Fruit fly (Drosophila melanogaster): ENCODE measurements around the gene CG32075.

Gene CG32075

DNA sequence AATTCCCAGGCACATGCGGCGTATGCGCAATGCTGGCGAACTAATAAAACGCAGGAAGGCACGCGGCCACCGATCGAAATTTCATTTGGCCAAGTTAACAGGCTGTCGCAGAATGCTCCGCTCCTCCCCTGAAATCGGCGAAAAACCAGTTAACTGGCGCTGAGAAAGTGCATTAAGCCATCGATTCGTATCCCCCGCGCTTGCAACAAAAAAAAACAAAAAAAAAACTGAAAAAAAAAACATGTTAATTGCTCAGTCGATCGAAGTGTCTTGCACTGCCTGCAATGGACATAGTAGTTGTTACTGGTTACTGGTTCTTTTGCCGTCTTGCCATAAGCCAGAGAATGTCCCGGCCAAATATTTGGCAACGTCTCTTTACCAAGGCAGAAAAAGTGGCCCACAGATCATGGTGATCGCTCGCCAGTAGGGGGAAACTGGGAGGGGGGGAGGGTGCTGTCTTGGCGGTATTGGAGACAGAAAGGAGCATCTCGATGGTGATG lies 11.9 kb downstream of the CG32075 start:
- no peak for TF ChIP-seq CTCF (optimal IDR thresholded peaks at IDR 0.05)
- TF ChIP-seq CG8478 (optimal IDR thresholded peaks at IDR 0.05) = no peak

DNA sequence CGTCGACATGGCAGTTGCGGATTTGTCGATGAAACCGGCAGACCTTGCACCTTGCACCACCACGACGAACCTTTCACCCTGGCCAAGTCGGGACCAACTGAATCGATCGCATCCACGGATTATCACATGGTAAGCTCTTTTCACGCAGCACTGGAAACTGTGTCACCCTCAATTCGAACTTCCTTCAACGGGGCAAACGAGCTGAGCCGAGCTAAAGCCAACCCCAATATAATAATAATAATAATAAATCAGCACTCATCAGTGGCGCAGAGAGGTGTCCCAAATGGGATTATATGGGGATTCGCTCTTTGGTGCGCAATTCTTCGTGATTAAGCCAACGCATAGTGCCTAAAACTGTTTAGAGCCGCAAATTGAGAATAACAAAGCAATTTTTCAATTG lies 13.5 kb downstream of the CG32075 start, which contains the start of gene CG43693:
Gene CG43693, minus strand, starts transcription at position 101 of the 400 bp plus-strand sequence.
- no peak for TF ChIP-seq CTCF (optimal IDR thresholded peaks at IDR 0.05)

DNA sequence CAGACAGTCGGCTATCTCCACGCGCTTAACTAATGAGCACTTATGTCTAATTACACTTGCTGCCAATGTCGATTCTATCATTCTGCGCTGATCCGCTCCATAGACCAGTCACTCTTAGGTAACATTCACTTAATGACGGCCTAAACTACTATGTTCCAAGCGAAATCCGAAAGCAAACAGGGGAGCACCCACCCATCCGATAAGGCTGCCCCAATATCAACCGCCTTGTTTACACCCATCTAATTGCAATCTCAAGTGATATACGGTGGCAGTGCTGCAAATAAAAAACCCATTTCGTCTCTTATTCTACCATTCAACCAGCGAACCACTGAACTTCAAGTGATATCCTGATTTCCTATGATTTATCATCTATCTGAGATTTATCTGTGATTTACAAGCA lies 15.3 kb downstream of the CG32075 start:
- TF ChIP-seq CTCF (optimal IDR thresholded peaks at IDR 0.05) (no peak), CG8478 (optimal IDR thresholded peaks at IDR 0.05) (no peak)

DNA sequence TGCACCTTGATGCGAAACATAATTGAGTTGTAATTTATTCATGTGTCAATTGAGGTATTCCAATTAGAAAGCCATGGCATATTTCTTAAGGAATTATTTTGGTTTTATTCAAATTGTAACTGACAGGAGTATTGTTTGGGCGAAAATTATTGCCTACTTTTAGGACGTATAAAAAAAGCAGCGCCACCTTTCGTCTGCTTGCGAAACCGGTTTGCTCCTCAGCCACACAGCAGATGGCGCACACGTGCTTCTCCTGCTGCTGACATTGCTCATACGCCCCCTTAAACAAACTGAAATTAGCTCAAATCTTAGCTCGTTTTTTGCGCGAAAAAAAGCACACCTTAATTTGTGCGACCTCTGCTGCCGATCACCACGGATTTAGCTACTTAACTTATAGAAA lies 16.9 kb downstream of the CG32075 start:
- peak; percentile 98 to 99 for TF ChIP-seq CTCF (optimal IDR thresholded peaks at IDR 0.05)
- no peak for TF ChIP-seq CG8478 (optimal IDR thresholded peaks at IDR 0.05)

DNA sequence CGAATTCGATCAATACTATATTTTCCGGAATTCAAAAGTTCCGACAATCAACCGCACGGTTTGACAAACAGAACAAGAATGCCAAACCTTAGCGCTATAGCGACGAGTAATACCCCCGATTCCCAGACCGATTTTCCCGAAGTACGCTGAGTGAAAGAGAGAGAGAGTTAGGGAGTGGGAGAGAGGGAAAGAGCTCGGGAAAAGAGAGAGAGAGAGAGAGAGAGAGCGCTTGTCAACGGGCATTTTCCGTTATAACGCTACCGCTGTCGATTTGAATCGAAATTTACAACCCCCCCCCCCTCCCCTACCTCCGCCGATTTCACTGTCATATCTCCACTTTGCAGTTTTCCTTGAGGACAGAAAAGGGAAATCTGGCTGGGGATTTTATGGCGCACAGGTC lies 18.2 kb downstream of the CG32075 start:
- TF ChIP-seq CG8478 (optimal IDR thresholded peaks at IDR 0.05) (no peak), CTCF (optimal IDR thresholded peaks at IDR 0.05) (no peak)

DNA sequence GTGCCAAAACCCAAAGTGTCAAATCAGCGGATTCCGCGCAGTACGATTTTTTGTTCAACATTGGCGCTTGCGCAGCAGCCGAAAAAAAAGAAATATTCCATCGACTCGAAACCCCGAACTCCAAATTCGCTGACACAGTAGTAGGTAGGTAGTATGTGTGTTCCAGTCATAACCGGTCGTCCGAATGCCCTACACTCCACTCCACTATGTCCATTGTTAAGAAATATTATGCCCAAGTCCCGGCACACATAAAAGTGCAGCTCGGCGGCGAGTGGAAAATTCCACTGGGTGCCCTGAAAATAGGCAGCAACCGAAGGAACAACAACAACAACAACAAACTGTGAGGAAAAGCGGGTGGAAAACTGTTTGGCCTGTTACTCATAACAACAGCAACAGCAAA lies 19.7 kb downstream of the CG32075 start:
- TF ChIP-seq CTCF (optimal IDR thresholded peaks at IDR 0.05) (no peak), CG8478 (optimal IDR thresholded peaks at IDR 0.05) (no peak)

DNA sequence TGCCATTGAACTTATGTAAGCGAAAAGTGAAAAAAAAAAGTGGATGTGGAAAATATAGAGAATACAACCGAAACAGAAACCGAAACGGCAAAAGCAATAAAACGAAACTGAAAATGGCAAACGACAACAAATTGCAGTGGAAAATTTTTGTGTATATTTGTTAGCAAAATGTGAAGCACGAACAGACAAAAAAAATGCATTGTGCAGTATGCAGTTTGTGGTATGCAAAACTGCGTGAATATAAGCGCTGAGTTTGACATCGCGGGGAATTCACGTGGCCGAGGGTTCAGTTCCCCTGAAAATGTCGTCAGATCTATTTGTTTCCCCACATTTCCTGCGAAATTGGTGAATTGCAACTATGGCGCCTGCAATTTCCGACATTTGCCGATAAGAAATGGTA lies 21.1 kb downstream of the CG32075 start:
- TF ChIP-seq CTCF (optimal IDR thresholded peaks at IDR 0.05) = no peak
- TF ChIP-seq CG8478 (optimal IDR thresholded peaks at IDR 0.05) = no peak

DNA sequence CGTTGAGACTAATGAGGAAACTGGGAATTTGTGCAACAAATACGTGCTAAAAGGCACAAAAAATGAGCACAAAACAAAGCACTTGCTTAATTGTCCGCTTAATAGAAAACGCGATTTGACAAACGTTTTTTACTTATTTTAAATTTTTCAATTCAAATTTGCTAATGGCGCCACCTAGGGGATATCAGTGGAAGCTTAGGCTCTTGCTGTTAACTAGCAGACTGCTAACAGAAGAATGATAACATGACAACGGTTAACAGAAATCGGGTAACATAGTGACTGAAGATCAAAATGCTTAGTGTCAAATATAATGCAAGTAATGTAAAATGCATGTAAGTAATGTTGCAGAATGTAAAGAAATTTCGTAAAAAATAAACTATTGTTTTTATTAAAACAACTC lies 23.5 kb downstream of the CG32075 start:
- TF ChIP-seq CG8478 (optimal IDR thresholded peaks at IDR 0.05) (no peak), CTCF (optimal IDR thresholded peaks at IDR 0.05) (peak; percentile 88 to 91)

DNA sequence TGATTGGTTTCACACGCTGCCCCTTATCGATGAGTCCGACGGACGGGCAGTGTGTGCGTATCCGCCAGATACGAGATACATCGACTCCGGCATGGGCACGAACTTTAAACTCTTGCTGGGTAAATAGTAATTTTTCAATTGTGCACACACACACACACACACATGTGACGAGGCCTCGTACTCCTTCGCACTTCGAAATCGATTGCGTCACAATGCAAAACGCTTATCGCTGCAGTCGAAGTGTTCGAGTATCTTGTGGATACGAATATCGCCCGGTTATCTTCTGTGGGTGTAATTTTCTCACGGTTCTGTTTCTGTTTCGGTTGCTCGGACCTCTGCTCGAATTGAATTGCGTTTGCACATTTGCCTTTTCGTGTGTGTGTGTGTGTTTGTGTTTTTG lies 29.7 kb downstream of the CG32075 start:
- TF ChIP-seq CG8478 (optimal IDR thresholded peaks at IDR 0.05) (no peak), CTCF (optimal IDR thresholded peaks at IDR 0.05) (no peak)

DNA sequence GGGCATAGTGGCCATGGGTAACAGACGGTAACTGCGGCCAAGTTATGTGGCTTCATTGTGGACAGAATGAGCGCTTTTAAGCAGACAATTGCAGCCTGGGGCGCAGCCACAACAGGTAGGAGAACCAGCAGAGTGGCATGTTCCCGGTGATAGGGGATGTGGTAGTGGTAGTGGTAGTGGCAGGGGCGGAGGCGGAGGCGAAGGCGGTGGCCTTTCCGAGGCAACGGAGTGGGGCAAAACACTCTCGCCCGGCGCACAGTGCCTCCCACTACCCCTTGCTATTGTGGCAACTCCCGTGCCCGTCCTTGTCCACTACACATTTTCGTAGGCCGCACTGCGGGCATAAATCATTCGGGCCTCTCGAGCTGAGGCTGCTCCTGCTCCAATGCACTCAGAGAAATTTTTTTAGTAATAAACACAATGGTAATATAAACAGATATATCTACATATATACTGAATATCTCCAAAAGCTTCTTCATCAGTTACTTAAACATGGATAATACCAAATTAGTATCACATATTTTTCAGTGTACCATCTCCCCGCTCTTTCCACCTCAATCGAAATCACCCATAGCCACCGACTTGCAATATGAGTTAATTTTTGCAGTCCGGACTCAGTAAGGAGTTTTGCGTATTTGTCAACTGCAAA lies 31.3 kb downstream of the CG32075 start:
- TF ChIP-seq CTCF (optimal IDR thresholded peaks at IDR 0.05) = no peak
- TF ChIP-seq CG8478 (optimal IDR thresholded peaks at IDR 0.05) = no peak

DNA sequence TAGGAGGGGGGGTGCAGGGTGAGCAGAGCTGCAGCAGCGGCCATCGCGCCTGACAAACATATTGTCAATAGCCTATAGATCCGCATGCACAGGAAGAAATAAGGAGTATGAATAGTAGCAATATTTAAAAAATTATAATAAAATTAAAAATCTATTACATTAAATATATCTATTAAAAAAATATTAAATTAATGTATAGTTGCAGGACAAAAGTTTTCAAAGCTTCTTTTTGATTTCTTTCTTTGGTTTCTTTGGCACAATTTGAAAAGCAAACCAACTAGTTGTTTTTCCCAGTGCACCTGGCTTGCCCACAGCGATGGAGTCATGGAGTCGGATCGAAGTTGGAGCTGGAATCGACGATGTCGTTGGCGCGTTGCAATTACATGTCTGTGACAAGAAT lies 33.0 kb downstream of the CG32075 start:
- TF ChIP-seq CTCF (optimal IDR thresholded peaks at IDR 0.05) (no peak), CG8478 (optimal IDR thresholded peaks at IDR 0.05) (no peak)

DNA sequence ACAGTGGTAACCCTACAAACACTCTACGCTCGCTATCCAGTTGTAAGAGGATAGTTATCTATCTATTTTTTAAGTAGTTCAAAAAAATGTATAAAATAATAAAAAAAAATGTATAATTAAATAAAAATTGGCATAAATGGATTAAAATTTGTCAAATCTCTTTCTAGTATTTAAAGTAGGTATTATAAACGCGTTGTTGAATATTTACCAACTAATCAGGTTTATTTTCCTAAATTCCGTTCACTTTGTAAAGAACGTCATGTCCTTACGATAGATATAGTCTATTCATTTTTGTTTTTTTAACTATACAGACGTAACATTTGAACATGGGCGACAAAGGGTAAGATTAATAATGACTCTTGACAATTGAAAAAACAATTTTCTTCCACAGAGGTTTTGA lies 37.5 kb downstream of the CG32075 start, which contains the start of gene CG32081:
Gene CG32081, plus strand, starts transcription at position 301 of the 400 bp plus-strand sequence.
- no peak for TF ChIP-seq CTCF (optimal IDR thresholded peaks at IDR 0.05)
- TF ChIP-seq CG8478 (optimal IDR thresholded peaks at IDR 0.05) = no peak

DNA sequence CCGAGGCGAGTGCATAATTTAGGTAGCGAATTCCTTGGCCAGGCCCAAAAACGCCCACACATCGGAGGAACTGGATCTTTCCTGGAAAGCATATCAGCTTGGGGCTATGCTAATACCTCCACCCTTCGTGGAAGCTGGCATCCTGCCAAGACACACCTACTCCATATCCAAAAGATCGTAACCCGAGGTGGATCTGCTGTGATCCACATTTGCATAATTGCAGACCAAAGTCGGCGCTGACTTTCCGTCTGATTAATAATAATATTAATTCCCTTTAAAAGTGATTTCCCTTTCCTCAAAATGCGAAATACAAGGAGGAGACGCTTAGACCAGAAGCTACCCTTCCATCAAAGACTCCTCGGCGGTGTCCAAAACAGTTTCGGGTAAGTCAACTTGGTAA lies 39.5 kb downstream of the CG32075 start, which contains the start of gene CG32079:
Gene CG32079, plus strand, starts transcription at position 301 of the 400 bp plus-strand sequence.
- TF ChIP-seq CTCF (optimal IDR thresholded peaks at IDR 0.05) = no peak
- TF ChIP-seq CG8478 (optimal IDR thresholded peaks at IDR 0.05) = no peak

DNA sequence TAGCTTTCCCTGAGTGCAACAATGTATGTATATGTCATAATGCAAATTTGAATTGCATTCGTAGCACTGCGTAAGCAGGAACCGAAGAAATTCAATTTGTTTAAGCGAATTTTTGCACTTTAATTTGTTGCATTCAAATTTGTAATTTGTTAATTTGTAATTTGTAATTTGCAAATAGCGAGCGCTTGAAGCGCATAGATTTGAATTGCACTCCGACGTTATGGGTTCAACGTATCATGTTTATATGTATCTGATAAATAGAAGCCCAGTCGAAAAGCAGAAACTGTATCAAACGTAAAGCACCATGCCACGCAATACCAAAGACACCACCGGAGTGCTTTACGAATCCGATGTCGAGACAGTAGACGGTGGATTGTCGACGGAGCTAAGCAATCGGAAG lies 41.5 kb downstream of the CG32075 start, which contains the start of gene Fad2:
Gene Fad2, plus strand, starts transcription at position 301 of the 400 bp plus-strand sequence.
- TF ChIP-seq CG8478 (optimal IDR thresholded peaks at IDR 0.05) = no peak
- no peak for TF ChIP-seq CTCF (optimal IDR thresholded peaks at IDR 0.05)

DNA sequence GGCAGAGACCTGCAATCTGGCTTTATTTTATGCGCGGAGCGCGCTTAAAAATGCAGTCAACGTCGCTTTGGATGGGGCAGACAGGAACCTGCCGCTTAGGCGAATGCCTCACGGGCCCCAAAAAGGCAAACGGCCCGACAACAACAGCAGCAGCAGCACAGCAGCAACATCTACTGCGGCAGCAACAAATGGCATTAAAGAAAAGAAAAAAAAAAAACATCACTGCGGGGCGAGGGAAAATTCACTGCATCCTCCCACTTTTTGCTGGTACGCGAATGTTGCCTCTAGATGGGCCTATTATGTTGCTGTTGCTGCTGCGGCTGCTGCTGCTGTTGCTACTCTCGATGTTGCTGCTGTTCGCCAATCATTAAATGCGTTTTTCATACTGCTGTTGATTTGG lies 42.8 kb downstream of the CG32075 start:
- TF ChIP-seq CG8478 (optimal IDR thresholded peaks at IDR 0.05) (no peak), CTCF (optimal IDR thresholded peaks at IDR 0.05) (no peak)

DNA sequence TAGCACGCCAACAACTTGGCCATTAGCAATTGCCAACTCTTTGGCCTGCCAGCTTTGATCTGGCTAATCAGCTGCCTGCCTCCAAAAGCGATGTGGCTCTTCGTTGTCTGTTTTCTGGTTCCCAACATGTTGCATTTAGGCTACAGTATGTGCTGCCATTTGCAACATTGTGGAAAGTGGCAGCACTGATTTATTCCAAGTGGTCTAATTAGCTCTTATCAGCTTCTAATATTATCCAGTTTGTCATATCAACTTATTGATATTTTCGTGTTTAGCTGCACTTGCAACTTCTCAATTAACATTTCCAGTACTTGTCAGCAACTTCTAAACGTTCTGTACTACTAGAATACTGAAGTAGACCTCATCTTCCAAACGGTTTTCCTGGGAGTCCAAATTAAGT lies 44.7 kb downstream of the CG32075 start:
- TF ChIP-seq CTCF (optimal IDR thresholded peaks at IDR 0.05) (no peak), CG8478 (optimal IDR thresholded peaks at IDR 0.05) (no peak)

DNA sequence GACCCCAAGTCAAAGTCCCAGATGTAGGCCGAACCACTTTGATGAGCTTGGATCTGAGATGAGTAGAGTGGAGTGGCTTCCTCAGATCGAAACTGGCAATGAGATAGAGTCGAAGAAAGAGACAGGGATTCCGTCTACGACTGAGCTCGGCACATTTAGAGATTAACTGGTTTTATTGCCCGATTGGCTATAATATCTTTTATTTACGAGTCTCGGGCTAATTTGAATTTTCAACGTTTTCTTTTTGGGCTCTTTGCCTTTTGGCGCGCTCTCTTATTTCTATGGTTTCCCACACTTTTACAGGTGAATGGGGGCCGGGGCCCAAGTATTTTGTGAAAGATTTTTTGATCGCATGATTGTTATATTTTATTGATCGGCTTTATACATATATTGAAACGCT lies 49.5 kb downstream of the CG32075 start:
- TF ChIP-seq CG8478 (optimal IDR thresholded peaks at IDR 0.05) (no peak), CTCF (optimal IDR thresholded peaks at IDR 0.05) (no peak)

All from S2 (cell line).